Worm (Caenorhabditis elegans): Measurements from ENCODE around the gene C45B11.6.

The C45B11.6 gene

ce11 chrV:11075209-11076027 is 31.6 kb downstream of the C45B11.6 start:
- TF ChIP-seq ceh-18 (tag; optimal IDR thresholded peaks at IDR 0.05): peak; percentile 13
- peak; percentile 31 for TF ChIP-seq ceh-31 (tag; optimal IDR thresholded peaks at IDR 0.05)
- TF ChIP-seq K02D7.2 (tag; optimal IDR thresholded peaks at IDR 0.05): no peak
- TF ChIP-seq hlh-6 (tag; optimal IDR thresholded peaks at IDR 0.05): peak; percentile 32
- TF ChIP-seq unc-42 (tag; optimal IDR thresholded peaks at IDR 0.05): peak; percentile 25
- TF ChIP-seq ref-2 (tag; optimal IDR thresholded peaks at IDR 0.05): peak; percentile 14
- TF ChIP-seq ceh-24 (tag; optimal IDR thresholded peaks at IDR 0.05): no peak
- TF ChIP-seq elt-4 (tag; optimal IDR thresholded peaks at IDR 0.05): peak; percentile 54
- TF ChIP-seq ceh-22 (tag; optimal IDR thresholded peaks at IDR 0.05): no peak
- no peak for TF ChIP-seq rnt-1 (tag; optimal IDR thresholded peaks at IDR 0.05)
- no peak for TF ChIP-seq unc-55 (GFP tag; optimal IDR thresholded peaks at IDR 0.05)
- no peak for TF ChIP-seq unc-3 (GFP tag; conservative IDR thresholded peaks at IDR 0.05)
- no peak for TF ChIP-seq unc-3 (tag; optimal IDR thresholded peaks at IDR 0.05)
- TF ChIP-seq che-1 (tag; optimal IDR thresholded peaks at IDR 0.05): no peak
- peak; percentile 26 for TF ChIP-seq sdc-2 (tag; optimal IDR thresholded peaks at IDR 0.05)
- TF ChIP-seq nfya-1 (tag; optimal IDR thresholded peaks at IDR 0.05): peak; percentile 23

- TF ChIP-seq ceh-14 (tag; optimal IDR thresholded peaks at IDR 0.05) (no peak), dve-1 (tag; optimal IDR thresholded peaks at IDR 0.05) (no peak), Y22D7AL.16 (tag; optimal IDR thresholded peaks at IDR 0.05) (no peak), elt-2 (tag; optimal IDR thresholded peaks at IDR 0.05) (no peak)
Observed at ce11 chrV:11076028-11076402, 32.1 kb downstream of the C45B11.6 start.

DNA sequence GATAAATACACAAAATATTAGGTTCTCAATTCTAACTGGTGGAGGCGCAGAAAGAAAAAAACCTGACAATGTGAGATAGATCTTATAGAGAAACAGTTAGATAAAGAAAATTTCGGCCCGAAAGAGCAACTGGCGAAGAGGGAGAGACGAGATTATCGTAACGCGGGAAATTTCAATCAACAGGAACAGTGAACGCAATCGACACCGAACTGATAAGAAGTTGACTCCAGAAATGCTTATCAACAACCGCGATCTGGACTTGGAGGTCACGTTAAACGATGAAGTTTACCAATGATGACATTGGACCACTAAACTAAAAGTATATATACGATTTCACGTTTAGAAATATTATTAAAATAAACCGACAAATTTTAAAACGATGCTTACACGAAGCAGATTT is 32.5 kb downstream of the C45B11.6 start:
- TF ChIP-seq elt-2 (tag; optimal IDR thresholded peaks at IDR 0.05) (peak; percentile 89), ama-1 (optimal IDR thresholded peaks at IDR 0.05) (peak; percentile 23), hlh-8 (tag; optimal IDR thresholded peaks at IDR 0.05) (no peak)

DNA sequence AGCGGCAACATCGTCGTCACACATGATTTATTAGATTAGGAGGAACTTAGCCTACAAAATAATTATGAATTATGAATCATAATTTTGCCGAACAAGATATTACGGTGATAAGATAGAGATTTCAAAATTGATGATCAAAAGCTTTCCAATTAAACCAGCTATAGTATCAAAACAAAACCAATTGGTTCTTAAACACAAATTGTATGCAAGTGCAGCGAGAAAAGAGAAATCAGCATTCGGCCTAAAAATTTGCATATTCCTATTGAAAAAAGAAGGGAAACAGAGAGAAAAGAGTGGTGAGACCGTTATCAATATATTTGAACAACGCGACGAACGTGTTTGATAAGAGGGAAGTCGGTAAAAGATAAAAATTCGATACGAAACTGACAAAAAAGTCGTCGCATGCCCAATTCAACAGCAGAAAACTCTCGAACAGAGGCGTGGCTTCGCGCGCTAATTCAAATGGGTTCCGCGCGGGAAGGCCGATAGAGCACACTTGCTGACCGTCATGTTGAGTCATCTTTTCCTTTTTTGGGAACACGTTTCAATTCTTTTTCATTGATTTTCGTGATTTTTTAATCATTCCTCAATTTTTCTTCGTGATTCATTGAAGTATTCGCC is 34.3 kb downstream of the C45B11.6 start, which contains the start of gene act-2:
act-2 (minus strand) TSS at position 51 of the 621 bp plus-strand sequence.
- TF ChIP-seq ceh-24 (tag; optimal IDR thresholded peaks at IDR 0.05) (no peak), ceh-31 (tag; optimal IDR thresholded peaks at IDR 0.05) (peak; percentile 37), madf-2 (tag; optimal IDR thresholded peaks at IDR 0.05) (no peak), pat-9 (tag; optimal IDR thresholded peaks at IDR 0.05) (no peak), nhr-11 (tag; optimal IDR thresholded peaks at IDR 0.05) (no peak), C08G9.2 (tag; optimal IDR thresholded peaks at IDR 0.05) (no peak), ama-1 (optimal IDR thresholded peaks at IDR 0.05) (no peak), hlh-6 (tag; optimal IDR thresholded peaks at IDR 0.05) (no peak), ceh-2 (tag; optimal IDR thresholded peaks at IDR 0.05) (no peak), lim-6 (tag; optimal IDR thresholded peaks at IDR 0.05) (no peak), pax-1 (tag; optimal IDR thresholded peaks at IDR 0.05) (peak; percentile 13), ceh-30 (tag; optimal IDR thresholded peaks at IDR 0.05) (no peak), sox-2 (GFP tag; IDR thresholded peaks at IDR 0.05) (no peak), unc-55 (GFP tag; optimal IDR thresholded peaks at IDR 0.05) (no peak), unc-42 (tag; optimal IDR thresholded peaks at IDR 0.05) (peak; percentile 58), pha-4 (tag; optimal IDR thresholded peaks at IDR 0.05) (no peak), unc-86 (tag; optimal IDR thresholded peaks at IDR 0.05) (no peak), lin-11 (tag; optimal IDR thresholded peaks at IDR 0.05) (no peak), T23F11.4 (GFP tag; optimal IDR thresholded peaks at IDR 0.05) (no peak), npax-4 (tag; optimal IDR thresholded peaks at IDR 0.05) (no peak), nhr-232 (tag; optimal IDR thresholded peaks at IDR 0.05) (no peak), F13H6.1 (tag; optimal IDR thresholded peaks at IDR 0.05) (no peak), ahr-1 (tag; optimal IDR thresholded peaks at IDR 0.05) (no peak), ets-4 (tag; optimal IDR thresholded peaks at IDR 0.05) (no peak), ceh-34 (tag; optimal IDR thresholded peaks at IDR 0.05) (no peak), ceh-6 (GFP tag; optimal IDR thresholded peaks at IDR 0.05) (no peak), dve-1 (tag; optimal IDR thresholded peaks at IDR 0.05) (no peak), zip-5 (tag; optimal IDR thresholded peaks at IDR 0.05) (no peak), tbx-7 (tag; optimal IDR thresholded peaks at IDR 0.05) (no peak), hlh-15 (tag; optimal IDR thresholded peaks at IDR 0.05) (no peak), pha-2 (tag; optimal IDR thresholded peaks at IDR 0.05) (no peak), K02D7.2 (tag; optimal IDR thresholded peaks at IDR 0.05) (no peak), elt-4 (tag; optimal IDR thresholded peaks at IDR 0.05) (no peak)

Measured in whole organism, late embryonic.